Worm (Caenorhabditis elegans) whole organism, L4 larva: ENCODE results near the gene sar-1.

Source experiments
- F10B5.3 ChIP-seq: sonication (generic microtip); optimal IDR thresholded peaks from 2 replicates; lab custom pipeline; 2016; ENCODE audit warnings: mild to moderate bottlenecking, missing genetic modification characterization, missing compliant biosample characterization
- F37D6.2 ChIP-seq: sonication (generic microtip); optimal IDR thresholded peaks from 2 replicates; lab custom pipeline; 2016; ENCODE audit warnings: mild to moderate bottlenecking, missing genetic modification characterization, missing compliant biosample characterization
- F44E2.7 ChIP-seq: fragments of 200-800 bp; sonication (Bioruptor generic); IDR thresholded peaks from 2 replicates; pipeline ENCODE4 v2.1.2; 2022; ENCODE audit warnings: missing genetic modification characterization, missing compliant biosample characterization
- F49E8.2 ChIP-seq: sonication (generic microtip); optimal IDR thresholded peaks from 2 replicates; lab custom pipeline; 2016; ENCODE audit warnings: missing compliant biosample characterization, mild to moderate bottlenecking, missing genetic modification characterization, borderline replicate concordance
- Y48G9A.11 ChIP-seq: fragments of 200-800 bp; sonication (Bioruptor generic); IDR thresholded peaks from 2 replicates; pipeline ENCODE4 v1.3.6; 2022; ENCODE audit warnings: missing genetic modification reagents, missing genetic modification characterization, missing compliant biosample characterization
- Y5F2A.4 ChIP-seq: fragments of 200-800 bp; sonication (Bioruptor generic); optimal IDR thresholded peaks from 2 replicates; lab custom pipeline; 2018; ENCODE audit warnings: mild to moderate bottlenecking, missing genetic modification characterization, missing compliant biosample characterization
- ZK337.2 ChIP-seq: fragments of 200-800 bp; sonication (Bioruptor generic); IDR thresholded peaks from 2 replicates; pipeline ENCODE4 v1.3.6; 2022; ENCODE audit warnings: missing genetic modification reagents, missing genetic modification characterization, missing compliant biosample characterization
- aha-1 ChIP-seq: fragments of 150-350 bp; peaks from one replicate; lab custom pipeline; 2014; ENCODE audit warnings: missing biosample characterization, missing genetic modification characterization
- arid-1 ChIP-seq: fragments of 200-800 bp; sonication (Bioruptor generic); conservative IDR thresholded peaks from 2 replicates; pipeline ENCODE4 v1.3.6; 2022; ENCODE audit warnings: missing genetic modification reagents, missing genetic modification characterization, missing compliant biosample characterization
- attf-4 ChIP-seq: sonication (generic microtip); optimal IDR thresholded peaks from 3 replicates; lab custom pipeline; 2017; ENCODE audit warnings: missing biosample characterization, missing genetic modification characterization
- ceh-28 ChIP-seq: fragments of 150-350 bp; optimal IDR thresholded peaks from 2 replicates; lab custom pipeline; 2014; ENCODE audit warnings: missing biosample characterization, missing genetic modification reagents, missing genetic modification characterization
- ceh-62 ChIP-seq: sonication (generic microtip); optimal IDR thresholded peaks from 2 replicates; lab custom pipeline; 2017; ENCODE audit warnings: missing biosample characterization, missing genetic modification characterization
- daf-12 ChIP-seq: fragments of 150-350 bp; optimal IDR thresholded peaks from 2 replicates; lab custom pipeline; 2014; ENCODE audit warnings: missing biosample characterization, missing genetic modification reagents, missing genetic modification characterization
- daf-16 ChIP-seq, 3 experiments: sonication (generic microtip); optimal IDR thresholded peaks; 2 replicates each; lab custom pipeline; 2016 to 2017; ENCODE audit warnings: missing genetic modification characterization in 3 of 3, missing genetic modification reagents in 3 of 3, mild to moderate bottlenecking in 2 of 3, missing compliant biosample characterization in 2 of 3, missing biosample characterization in 1 of 3, moderate library complexity in 1 of 3
- daf-19 ChIP-seq: fragments of 200-800 bp; sonication (Bioruptor generic); conservative IDR thresholded peaks from 2 replicates; pipeline ENCODE4 v1.3.6; 2022; ENCODE audit warnings: missing genetic modification characterization, missing compliant biosample characterization
- daf-8 ChIP-seq: fragments of 200-800 bp; sonication (Bioruptor generic); IDR thresholded peaks from 2 replicates; pipeline ENCODE4 v1.3.6; 2022; ENCODE audit warnings: missing genetic modification characterization, missing compliant biosample characterization
- dmd-8 ChIP-seq: fragments of 200-800 bp; sonication (Bioruptor generic); IDR thresholded peaks from 2 replicates; pipeline ENCODE4 v1.3.6; 2022; ENCODE audit warnings: missing genetic modification characterization, missing compliant biosample characterization
- dpl-1 ChIP-seq: fragments of 150-350 bp; optimal IDR thresholded peaks from 2 replicates; lab custom pipeline; 2014; ENCODE audit warnings: missing biosample characterization, missing genetic modification reagents, missing genetic modification characterization
- duxl-1 ChIP-seq: sonication (generic microtip); optimal IDR thresholded peaks from 2 replicates; lab custom pipeline; 2016; ENCODE audit warnings: mild to moderate bottlenecking, missing genetic modification characterization, moderate library complexity, missing compliant biosample characterization; ENCODE audit not compliant: poor library complexity
- dve-1 ChIP-seq: sonication (generic microtip); optimal IDR thresholded peaks from 2 replicates; lab custom pipeline; 2017; ENCODE audit warnings: antibody characterized with exemption, mild to moderate bottlenecking, missing genetic modification characterization, missing compliant biosample characterization; ENCODE audit not compliant: insufficient read depth
- egl-27 ChIP-seq: sonication (generic microtip); optimal IDR thresholded peaks from 3 replicates; lab custom pipeline; 2017; ENCODE audit warnings: missing biosample characterization, missing genetic modification reagents, missing genetic modification characterization
- fkh-10 ChIP-seq: fragments of 150-350 bp; optimal IDR thresholded peaks from 2 replicates; lab custom pipeline; 2014; ENCODE audit warnings: missing biosample characterization, missing genetic modification reagents, missing genetic modification characterization
- hif-1 ChIP-seq, 2 experiments: sonication (generic microtip); optimal IDR thresholded peaks; 2 replicates each; lab custom pipeline; 2016 to 2017; ENCODE audit warnings: missing compliant biosample characterization in 2 of 2, missing genetic modification characterization in 2 of 2, missing genetic modification reagents in 2 of 2, missing genotype in 2 of 2, mild to moderate bottlenecking in 1 of 2
- hlh-11 ChIP-seq: fragments of 200-800 bp; sonication (Bioruptor generic); optimal IDR thresholded peaks from 2 replicates; lab custom pipeline; 2018; ENCODE audit warnings: mild to moderate bottlenecking, missing genetic modification characterization, missing compliant biosample characterization
- hlh-30 ChIP-seq: sonication (generic microtip); optimal IDR thresholded peaks from 2 replicates; lab custom pipeline; 2017; ENCODE audit warnings: antibody characterized with exemption, mild to moderate bottlenecking, missing genetic modification characterization, missing compliant biosample characterization; ENCODE audit not compliant: insufficient read depth
- jun-1 ChIP-seq: fragments of 150-350 bp; optimal IDR thresholded peaks from 2 replicates; lab custom pipeline; 2014; ENCODE audit warnings: missing biosample characterization, missing genetic modification reagents, missing genetic modification characterization
- lim-7 ChIP-seq: fragments of 200-800 bp; sonication (Bioruptor generic); IDR thresholded peaks from 2 replicates; pipeline ENCODE4 v1.3.6; 2022; ENCODE audit warnings: missing genetic modification characterization, missing compliant biosample characterization
- lin-1 ChIP-seq: fragments of 200-800 bp; sonication (Bioruptor generic); IDR thresholded peaks from 2 replicates; pipeline ENCODE4 v1.3.6; 2022; ENCODE audit warnings: missing genetic modification reagents, missing genetic modification characterization, missing compliant biosample characterization
- lin-13 ChIP-seq: fragments of 150-350 bp; optimal IDR thresholded peaks from 2 replicates; lab custom pipeline; 2014; ENCODE audit warnings: missing biosample characterization, missing genetic modification reagents, missing genetic modification characterization
- lin-29 ChIP-seq: fragments of 200-800 bp; sonication (Bioruptor generic); IDR thresholded peaks from 2 replicates; pipeline ENCODE4 v1.3.6; 2022; ENCODE audit warnings: missing genetic modification reagents, missing genetic modification characterization, missing compliant biosample characterization
- lin-39 ChIP-seq: fragments of 150-350 bp; optimal IDR thresholded peaks from 2 replicates; lab custom pipeline; 2014; ENCODE audit warnings: missing biosample characterization, missing genetic modification reagents, missing genetic modification characterization
- lir-3 ChIP-seq: sonication (generic microtip); optimal IDR thresholded peaks from 2 replicates; lab custom pipeline; 2016; ENCODE audit warnings: mild to moderate bottlenecking, missing genetic modification characterization, missing compliant biosample characterization
- mdl-1 ChIP-seq, 2 experiments: fragments of 150-350 bp in 1 of 2; sonication (generic microtip) in 1 of 2; optimal IDR thresholded peaks; 2 replicates each; lab custom pipeline; 2014 to 2017; ENCODE audit warnings: missing biosample characterization in 2 of 2, missing genetic modification characterization in 2 of 2
- mdt-29 ChIP-seq: fragments of 200-800 bp; sonication (Bioruptor generic); IDR thresholded peaks from 2 replicates; pipeline ENCODE4 v1.3.6; 2022; ENCODE audit warnings: missing genetic modification reagents, missing genetic modification characterization, missing compliant biosample characterization
- mxl-2 ChIP-seq: fragments of 200-800 bp; sonication (Bioruptor generic); conservative IDR thresholded peaks from 2 replicates; pipeline ENCODE4 v1.3.6; 2022; ENCODE audit warnings: missing genetic modification reagents, missing genetic modification characterization, missing compliant biosample characterization
- nhr-11 ChIP-seq: fragments of 150-350 bp; optimal IDR thresholded peaks from 2 replicates; lab custom pipeline; 2014; ENCODE audit warnings: missing biosample characterization, missing genetic modification characterization
- nhr-111 ChIP-seq: fragments of 200-800 bp; sonication (Bioruptor generic); optimal IDR thresholded peaks from 2 replicates; lab custom pipeline; 2018; ENCODE audit warnings: mild to moderate bottlenecking, missing genetic modification characterization, missing compliant biosample characterization
- nhr-48 ChIP-seq: sonication (generic microtip); optimal IDR thresholded peaks from 2 replicates; lab custom pipeline; 2016; ENCODE audit warnings: mild to moderate bottlenecking, missing genetic modification characterization, missing compliant biosample characterization
- nhr-6 ChIP-seq: fragments of 150-350 bp; optimal IDR thresholded peaks from 2 replicates; lab custom pipeline; 2014; ENCODE audit warnings: missing biosample characterization, missing genetic modification characterization
- php-3 ChIP-seq: fragments of 200-800 bp; sonication (Bioruptor generic); IDR thresholded peaks from 2 replicates; pipeline ENCODE4 v1.3.6; 2022; ENCODE audit warnings: missing genetic modification reagents, missing genetic modification characterization, missing compliant biosample characterization
- sdz-12 ChIP-seq: fragments of 200-800 bp; sonication (Bioruptor generic); optimal IDR thresholded peaks from 2 replicates; lab custom pipeline; 2018; ENCODE audit warnings: mild to moderate bottlenecking, missing genetic modification characterization, missing compliant biosample characterization
- set-16 ChIP-seq: fragments of 200-800 bp; sonication (Bioruptor generic); IDR thresholded peaks from 2 replicates; pipeline ENCODE4 v1.3.6; 2022; ENCODE audit warnings: missing genetic modification reagents, missing genetic modification characterization, missing compliant biosample characterization
- snpc-4 ChIP-seq: fragments of 150-350 bp; optimal IDR thresholded peaks from 2 replicates; lab custom pipeline; 2014; ENCODE audit warnings: missing biosample characterization, missing genetic modification characterization
- spr-1 ChIP-seq: sonication (generic microtip); optimal IDR thresholded peaks from 2 replicates; lab custom pipeline; 2016; ENCODE audit warnings: mild to moderate bottlenecking, missing genetic modification characterization, missing compliant biosample characterization
- tra-1 ChIP-seq: fragments of 200-800 bp; sonication (Bioruptor generic); IDR thresholded peaks from 2 replicates; pipeline ENCODE4 v1.3.6; 2022; ENCODE audit warnings: missing genetic modification reagents, missing genetic modification characterization, missing compliant biosample characterization
- unc-39 ChIP-seq: sonication (generic microtip); optimal IDR thresholded peaks from 2 replicates; lab custom pipeline; 2017; ENCODE audit warnings: missing biosample characterization, missing genetic modification characterization
- unc-62 ChIP-seq, 3 experiments: fragments of 150-350 bp in 1 of 3; sonication (generic microtip); optimal IDR thresholded peaks in 2 of 3; peaks in 1 of 3; 1 replicate in 1 of 3; 2 replicates in 2 of 3; lab custom pipeline; 2014 to 2017; ENCODE audit warnings: missing biosample characterization in 3 of 3, missing genetic modification characterization in 3 of 3, missing genetic modification reagents in 3 of 3, missing genotype in 1 of 3
- zfp-2 ChIP-seq: sonication (generic microtip); optimal IDR thresholded peaks from 2 replicates; lab custom pipeline; 2016; ENCODE audit warnings: mild to moderate bottlenecking, missing genetic modification characterization, missing compliant biosample characterization
- zip-2 ChIP-seq: fragments of 150-350 bp; optimal IDR thresholded peaks from 2 replicates; lab custom pipeline; 2014; ENCODE audit warnings: missing biosample characterization, missing genetic modification characterization

sar-1 gene

ce11 chrIV:4513269-4513819 lies at the start of gene sar-1:
TSS of gene sar-1 (minus strand) at chrIV:4513319.
- TF ChIP-seq fkh-10 (GFP tag; lab: Kevin White, UChicago) (peak; percentile 11), php-3 (0 out of 2 replicates have a peak, but pooled peaks have one; percentile 12), mxl-2 (GFP tag; lab: Robert Waterston, UW) (no peak), daf-12 (tag; lab: Kevin White, UChicago) (no peak), ceh-62 (tag; lab: Kevin White, UChicago) (no peak), ceh-28 (tag; lab: Kevin White, UChicago) (no peak), Y5F2A.4 (GFP tag; lab: Kevin White, UChicago) (no peak), F44E2.7 (no peak), nhr-111 (no peak), zip-2 (peak; percentile 14), spr-1 (tag; lab: Kevin White, UChicago) (peak; percentile 77), lin-1 (GFP tag; lab: Robert Waterston, UW) (peak; percentile 50; the same call in 1 of the 2 replicates), F37D6.2 (tag; lab: Kevin White, UChicago) (peak; percentile 67), dve-1 (tag; lab: Kevin White, UChicago) (no peak), nhr-48 (peak; percentile 76), zfp-2 (tag; lab: Kevin White, UChicago) (peak; percentile 4), dpl-1 (GFP tag; lab: Kevin White, UChicago) (peak; percentile 77), aha-1 (tag; lab: Kevin White, UChicago) (peak; percentile 98), mdl-1 (tag; optimal IDR thresholded peaks at IDR 0.05; lab: Kevin White, UChicago) (peak; percentile 60 to 83), set-16 (no peak), daf-8 (GFP tag; lab: Robert Waterston, UW) (no peak), mdt-29 (GFP tag; lab: Robert Waterston, UW) (peak; percentile 50; the same call in 1 of the 2 replicates), jun-1 (tag; lab: Kevin White, UChicago) (peak; percentile 46), nhr-6 (tag; lab: Kevin White, UChicago) (peak; percentile 38), hlh-30 (tag; lab: Kevin White, UChicago) (peak; percentile 69), unc-39 (tag; lab: Kevin White, UChicago) (no peak), lin-39 (tag; lab: Kevin White, UChicago) (no peak), daf-19 (GFP tag; lab: Robert Waterston, UW) (no peak), Y48G9A.11 (GFP tag; lab: Robert Waterston, UW) (no peak), hlh-11 (tag; lab: Kevin White, UChicago) (peak; percentile 85), F10B5.3 (tag; lab: Kevin White, UChicago) (peak; percentile 67), sdz-12 (GFP tag; lab: Kevin White, UChicago) (no peak), egl-27 (tag; lab: Kevin White, UChicago) (no peak), ZK337.2 (GFP tag; lab: Robert Waterston, UW) (no peak), attf-4 (tag; lab: Kevin White, UChicago) (no peak), duxl-1 (tag; lab: Kevin White, UChicago) (peak; percentile 71), F49E8.2 (peak; percentile 36), lim-7 (GFP tag; lab: Robert Waterston, UW) (no peak), tra-1 (0 out of 2 replicates have a peak, but pooled peaks have one; percentile 63), lir-3 (tag; lab: Kevin White, UChicago) (no peak), unc-62 (GFP tag; optimal IDR thresholded peaks at IDR 0.05 in 1 of 2; lab: Kevin White, UChicago) (no peak), unc-62 (tag; optimal IDR thresholded peaks at IDR 0.05; lab: Kevin White, UChicago) (no peak), daf-16 (GFP tag; optimal IDR thresholded peaks at IDR 0.05; lab: Kevin White, UChicago) (peak in 1 of 2 experiments; percentile 49), daf-16 (tag; optimal IDR thresholded peaks at IDR 0.05; lab: Kevin White, UChicago) (no peak), arid-1 (GFP tag; lab: Robert Waterston, UW) (peak; percentile 52; the same call in 1 of the 2 replicates), snpc-4 (tag; lab: Kevin White, UChicago) (no peak), lin-29 (GFP tag; lab: Robert Waterston, UW) (no peak), lin-13 (GFP tag; lab: Kevin White, UChicago) (peak; percentile 83), hif-1 (tag; optimal IDR thresholded peaks at IDR 0.05; lab: Kevin White, UChicago) (peak in 1 of 2 experiments; percentile 58), nhr-11 (tag; lab: Kevin White, UChicago) (peak; percentile 89), dmd-8 (GFP tag; lab: Robert Waterston, UW) (no peak)
